Worm (Caenorhabditis elegans): ENCODE results near the gene fbxa-190.

fbxa-190 gene

DNA sequence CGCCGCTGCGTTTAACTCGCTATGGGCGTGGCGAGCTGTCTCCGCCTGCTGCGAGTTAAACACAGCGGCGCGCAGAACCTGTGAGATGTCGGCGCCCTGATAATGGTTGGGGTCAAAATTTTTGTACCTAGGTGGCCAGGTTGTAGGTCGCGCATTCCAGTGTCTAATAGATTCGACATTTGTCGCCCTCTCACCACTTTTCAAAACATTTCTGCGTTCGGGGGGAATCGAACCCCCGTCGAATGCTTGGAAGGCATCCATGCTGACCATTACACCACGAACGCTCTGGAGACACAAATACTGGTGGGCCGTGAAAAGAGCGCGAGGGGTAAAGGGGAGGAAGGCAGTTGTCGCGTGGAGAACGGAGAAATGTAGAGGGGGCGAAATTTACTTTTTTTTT, 7.6 kb downstream of the fbxa-190 start:
- TF ChIP-seq gei-8 (GFP tag; optimal IDR thresholded peaks at IDR 0.05): peak; percentile 18
- TF ChIP-seq daf-12 (tag; optimal IDR thresholded peaks at IDR 0.05): no peak
- TF ChIP-seq nhr-76 (tag; optimal IDR thresholded peaks at IDR 0.05): no peak
- TF ChIP-seq nhr-25 (tag; optimal IDR thresholded peaks at IDR 0.05; ENCODE audit: borderline replicate concordance, insufficient read depth): no peak
- TF ChIP-seq tag-97 (GFP tag; IDR thresholded peaks at IDR 0.05): no peak
- peak; percentile 52; the same call in 1 of the 2 replicates for TF ChIP-seq ZK337.2 (GFP tag; IDR thresholded peaks at IDR 0.05)
- TF ChIP-seq mxl-2 (GFP tag; conservative IDR thresholded peaks at IDR 0.05): peak; percentile 81
- TF ChIP-seq F26F4.8 (GFP tag; conservative IDR thresholded peaks at IDR 0.05): peak; percentile 75; the same call in 1 of the 2 replicates
- no peak for TF ChIP-seq daf-8 (GFP tag; IDR thresholded peaks at IDR 0.05)
- peak; percentile 96 for TF ChIP-seq egl-43 (GFP tag; IDR thresholded peaks at IDR 0.05)
- TF ChIP-seq zfp-2 (tag; optimal IDR thresholded peaks at IDR 0.05): peak; percentile 33
- no peak for TF ChIP-seq egl-27 (tag; optimal IDR thresholded peaks at IDR 0.05)
- no peak for TF ChIP-seq ces-1 (GFP tag; optimal IDR thresholded peaks at IDR 0.05)
- TF ChIP-seq T26A8.4 (GFP tag; IDR thresholded peaks at IDR 0.05): peak; percentile 88
- peak; percentile 75; the same call in 1 of the 2 replicates for TF ChIP-seq Y75B8A.6 (GFP tag; IDR thresholded peaks at IDR 0.05)
- TF ChIP-seq dpl-1 (GFP tag; optimal IDR thresholded peaks at IDR 0.05): peak; percentile 4
- TF ChIP-seq dmd-8 (GFP tag; IDR thresholded peaks at IDR 0.05): peak; percentile 95
- peak; percentile 96 for TF ChIP-seq hmg-1.1 (GFP tag; IDR thresholded peaks at IDR 0.05)
- peak; percentile 80 for TF ChIP-seq spr-3 (GFP tag; optimal IDR thresholded peaks at IDR 0.05)
- TF ChIP-seq nhr-237 (tag; optimal IDR thresholded peaks at IDR 0.05): no peak
- peak; percentile 64 for TF ChIP-seq mxl-3 (GFP tag; optimal IDR thresholded peaks at IDR 0.05)
- no peak for TF ChIP-seq R02D3.7 (tag; optimal IDR thresholded peaks at IDR 0.05)
- no peak for TF ChIP-seq fkh-10 (GFP tag; optimal IDR thresholded peaks at IDR 0.05)
- TF ChIP-seq mdt-29 (GFP tag; IDR thresholded peaks at IDR 0.05): 0 out of 2 replicates have a peak, but pooled peaks have one; percentile 31
- no peak for TF ChIP-seq sdz-12 (GFP tag; optimal IDR thresholded peaks at IDR 0.05)
- TF ChIP-seq lin-39 (tag; optimal IDR thresholded peaks at IDR 0.05): no peak
- TF ChIP-seq skn-1 (tag; optimal IDR thresholded peaks at IDR 0.05): no peak
- peak; percentile 67 for TF ChIP-seq tra-1 (GFP tag; IDR thresholded peaks at IDR 0.05)
- peak; percentile 80 for TF ChIP-seq rbr-2 (tag; optimal IDR thresholded peaks at IDR 0.05)
- peak; percentile 71 for TF ChIP-seq php-3 (GFP tag; IDR thresholded peaks at IDR 0.05)
- peak; percentile 82 for TF ChIP-seq mep-1 (tag; optimal IDR thresholded peaks at IDR 0.05)
- peak; percentile 83 for TF ChIP-seq mes-2 (tag; optimal IDR thresholded peaks at IDR 0.05; ENCODE audit: poor library complexity, severe bottlenecking)
- TF ChIP-seq lin-38 (GFP tag; IDR thresholded peaks at IDR 0.05): peak; percentile 78
- peak in 1 of 2 experiments; percentile 47 for TF ChIP-seq unc-62 (GFP tag; optimal IDR thresholded peaks at IDR 0.05 in 1 of 2)
- TF ChIP-seq unc-62 (tag; optimal IDR thresholded peaks at IDR 0.05): no peak
- peak in 1 of 2 experiments; percentile 25 for TF ChIP-seq hif-1 (tag; optimal IDR thresholded peaks at IDR 0.05)
- TF ChIP-seq T20F7.1 (GFP tag; optimal IDR thresholded peaks at IDR 0.05): no peak
- TF ChIP-seq F10B5.3 (tag; optimal IDR thresholded peaks at IDR 0.05): peak; percentile 62
- peak; percentile 91 for TF ChIP-seq dmd-9 (GFP tag; IDR thresholded peaks at IDR 0.05)
- peak; percentile 76; the same call in 1 of the 2 replicates for TF ChIP-seq ceh-20 (GFP tag; IDR thresholded peaks at IDR 0.05)
- no peak for TF ChIP-seq fos-1 (tag; optimal IDR thresholded peaks at IDR 0.05)
- peak in 1 of 2 experiments; percentile 54 for TF ChIP-seq mdl-1 (tag; optimal IDR thresholded peaks at IDR 0.05)
- TF ChIP-seq ceh-62 (tag; optimal IDR thresholded peaks at IDR 0.05): no peak
- TF ChIP-seq Y5F2A.4 (GFP tag; optimal IDR thresholded peaks at IDR 0.05): peak; percentile 74
- TF ChIP-seq lsy-2 (tag; optimal IDR thresholded peaks at IDR 0.05): peak; percentile 3 to 48
- no peak for TF ChIP-seq nhr-10 (tag; optimal IDR thresholded peaks at IDR 0.05)
- peak; percentile 60; the same call in 1 of the 2 replicates for TF ChIP-seq lin-1 (GFP tag; IDR thresholded peaks at IDR 0.05)
- TF ChIP-seq attf-4 (tag; optimal IDR thresholded peaks at IDR 0.05): no peak
- TF ChIP-seq pqm-1 (tag; optimal IDR thresholded peaks at IDR 0.05): no peak
- peak; percentile 84 for TF ChIP-seq pha-4 (GFP tag; IDR thresholded peaks at IDR 0.05)
- no peak for TF ChIP-seq pha-4 (tag; optimal IDR thresholded peaks at IDR 0.05)

Measured in whole organism, L4 larva.